Worm (Caenorhabditis elegans) whole organism, L4 larva: ENCODE data around the gene C08G9.1.

ENCODE experiments used
- F44E2.7 ChIP-seq: fragments of 200-800 bp; sonication (Bioruptor generic); IDR thresholded peaks from 2 replicates; pipeline ENCODE4 v2.1.2; 2022; ENCODE audit warnings: missing genetic modification characterization, missing compliant biosample characterization
- R02D3.7 ChIP-seq: fragments of 150-350 bp; sonication (generic microtip); optimal IDR thresholded peaks from 3 replicates; lab custom pipeline; 2014; ENCODE audit warnings: missing biosample characterization, missing genetic modification characterization
- T20F7.1 ChIP-seq: fragments of 200-800 bp; sonication (Bioruptor generic); optimal IDR thresholded peaks from 2 replicates; lab custom pipeline; 2018; ENCODE audit warnings: mild to moderate bottlenecking, missing genetic modification characterization, missing compliant biosample characterization
- T26A8.4 ChIP-seq: fragments of 200-800 bp; sonication (Bioruptor generic); IDR thresholded peaks from 2 replicates; pipeline ENCODE4 v1.3.6; 2022; ENCODE audit warnings: missing genetic modification characterization, missing compliant biosample characterization
- aly-2 ChIP-seq: sonication (generic microtip); optimal IDR thresholded peaks from 2 replicates; lab custom pipeline; 2018; ENCODE audit warnings: missing biosample characterization, missing genetic modification characterization
- ceh-20 ChIP-seq: fragments of 200-800 bp; sonication (Bioruptor generic); IDR thresholded peaks from 2 replicates; pipeline ENCODE4 v1.3.6; 2022; ENCODE audit warnings: missing genetic modification reagents, missing genetic modification characterization, missing compliant biosample characterization
- ceh-32 ChIP-seq: sonication (generic microtip); optimal IDR thresholded peaks from 2 replicates; lab custom pipeline; 2016; ENCODE audit warnings: mild to moderate bottlenecking, missing genetic modification characterization, missing compliant biosample characterization; ENCODE audit not compliant: poor library complexity
- ctbp-1 ChIP-seq: fragments of 200-800 bp; sonication (Bioruptor generic); IDR thresholded peaks from 2 replicates; pipeline ENCODE4 v1.3.6; 2022; ENCODE audit warnings: missing genetic modification reagents, missing genetic modification characterization, missing compliant biosample characterization
- daf-16 ChIP-seq, 3 experiments: sonication (generic microtip); optimal IDR thresholded peaks; 2 replicates each; lab custom pipeline; 2016 to 2017; ENCODE audit warnings: missing genetic modification characterization in 3 of 3, missing genetic modification reagents in 3 of 3, mild to moderate bottlenecking in 2 of 3, missing compliant biosample characterization in 2 of 3, missing biosample characterization in 1 of 3, moderate library complexity in 1 of 3
- daf-19 ChIP-seq: fragments of 200-800 bp; sonication (Bioruptor generic); conservative IDR thresholded peaks from 2 replicates; pipeline ENCODE4 v1.3.6; 2022; ENCODE audit warnings: missing genetic modification characterization, missing compliant biosample characterization
- daf-8 ChIP-seq: fragments of 200-800 bp; sonication (Bioruptor generic); IDR thresholded peaks from 2 replicates; pipeline ENCODE4 v1.3.6; 2022; ENCODE audit warnings: missing genetic modification characterization, missing compliant biosample characterization
- dmd-6 ChIP-seq: fragments of 200-800 bp; sonication (Bioruptor generic); IDR thresholded peaks from 2 replicates; pipeline ENCODE4 v1.3.6; 2022; ENCODE audit warnings: missing genetic modification reagents, missing genetic modification characterization, missing compliant biosample characterization
- duxl-1 ChIP-seq: sonication (generic microtip); optimal IDR thresholded peaks from 2 replicates; lab custom pipeline; 2016; ENCODE audit warnings: mild to moderate bottlenecking, missing genetic modification characterization, moderate library complexity, missing compliant biosample characterization; ENCODE audit not compliant: poor library complexity
- dve-1 ChIP-seq: sonication (generic microtip); optimal IDR thresholded peaks from 2 replicates; lab custom pipeline; 2017; ENCODE audit warnings: antibody characterized with exemption, mild to moderate bottlenecking, missing genetic modification characterization, missing compliant biosample characterization; ENCODE audit not compliant: insufficient read depth
- fkh-10 ChIP-seq: fragments of 150-350 bp; optimal IDR thresholded peaks from 2 replicates; lab custom pipeline; 2014; ENCODE audit warnings: missing biosample characterization, missing genetic modification reagents, missing genetic modification characterization
- fos-1 ChIP-seq: fragments of 150-350 bp; optimal IDR thresholded peaks from 2 replicates; lab custom pipeline; 2014; ENCODE audit warnings: missing biosample characterization, missing genetic modification characterization
- hlh-30 ChIP-seq: sonication (generic microtip); optimal IDR thresholded peaks from 2 replicates; lab custom pipeline; 2017; ENCODE audit warnings: antibody characterized with exemption, mild to moderate bottlenecking, missing genetic modification characterization, missing compliant biosample characterization; ENCODE audit not compliant: insufficient read depth
- hmg-1.1 ChIP-seq: fragments of 200-800 bp; sonication (Bioruptor generic); IDR thresholded peaks from 2 replicates; pipeline ENCODE4 v1.3.6; 2022; ENCODE audit warnings: missing genetic modification reagents, missing genetic modification characterization, missing compliant biosample characterization
- jun-1 ChIP-seq: fragments of 150-350 bp; optimal IDR thresholded peaks from 2 replicates; lab custom pipeline; 2014; ENCODE audit warnings: missing biosample characterization, missing genetic modification reagents, missing genetic modification characterization
- lim-7 ChIP-seq: fragments of 200-800 bp; sonication (Bioruptor generic); IDR thresholded peaks from 2 replicates; pipeline ENCODE4 v1.3.6; 2022; ENCODE audit warnings: missing genetic modification characterization, missing compliant biosample characterization
- lin-38 ChIP-seq: fragments of 200-800 bp; sonication (Bioruptor generic); IDR thresholded peaks from 2 replicates; pipeline ENCODE4 v1.3.6; 2022; ENCODE audit warnings: missing genetic modification reagents, missing genetic modification characterization, missing compliant biosample characterization
- lin-39 ChIP-seq: fragments of 150-350 bp; optimal IDR thresholded peaks from 2 replicates; lab custom pipeline; 2014; ENCODE audit warnings: missing biosample characterization, missing genetic modification reagents, missing genetic modification characterization
- lir-3 ChIP-seq: sonication (generic microtip); optimal IDR thresholded peaks from 2 replicates; lab custom pipeline; 2016; ENCODE audit warnings: mild to moderate bottlenecking, missing genetic modification characterization, missing compliant biosample characterization
- lsy-2 ChIP-seq, 2 experiments: fragments of 150-350 bp in 1 of 2; sonication (generic microtip) in 1 of 2; optimal IDR thresholded peaks; 2 replicates each; lab custom pipeline; 2014 to 2017; ENCODE audit warnings: missing biosample characterization in 2 of 2, missing genetic modification characterization in 2 of 2
- madf-5 ChIP-seq, 2 experiments: fragments of 200-800 bp; sonication (Bioruptor generic); IDR thresholded peaks; 2 replicates each; pipeline ENCODE4 v1.3.6; 2022; ENCODE audit warnings: missing compliant biosample characterization in 2 of 2, missing genetic modification characterization in 2 of 2
- mep-1 ChIP-seq: fragments of 150-350 bp; sonication (generic microtip); optimal IDR thresholded peaks from 3 replicates; lab custom pipeline; 2014; ENCODE audit warnings: missing biosample characterization, missing genetic modification characterization
- mxl-3 ChIP-seq: fragments of 200-800 bp; sonication (Bioruptor generic); optimal IDR thresholded peaks from 2 replicates; lab custom pipeline; 2018; ENCODE audit warnings: mild to moderate bottlenecking, missing genetic modification characterization, missing compliant biosample characterization
- nhr-102 ChIP-seq: sonication (generic microtip); optimal IDR thresholded peaks from 2 replicates; lab custom pipeline; 2016; ENCODE audit warnings: mild to moderate bottlenecking, missing genetic modification characterization, moderate library complexity, missing compliant biosample characterization
- nhr-11 ChIP-seq: fragments of 150-350 bp; optimal IDR thresholded peaks from 2 replicates; lab custom pipeline; 2014; ENCODE audit warnings: missing biosample characterization, missing genetic modification characterization
- nhr-25 ChIP-seq: sonication (generic microtip); optimal IDR thresholded peaks from 2 replicates; lab custom pipeline; 2017; ENCODE audit warnings: missing genetic modification characterization, mild to moderate bottlenecking, missing compliant biosample characterization, antibody characterized with exemption, moderate library complexity, borderline replicate concordance; ENCODE audit not compliant: insufficient read depth
- nhr-28 ChIP-seq: fragments of 150-350 bp; optimal IDR thresholded peaks from 2 replicates; lab custom pipeline; 2014; ENCODE audit warnings: missing biosample characterization, missing genetic modification characterization
- nhr-42 ChIP-seq: fragments of 200-800 bp; sonication (Bioruptor generic); IDR thresholded peaks from 2 replicates; pipeline ENCODE4 v1.3.6; 2022; ENCODE audit warnings: missing genetic modification characterization, missing compliant biosample characterization
- pha-4 ChIP-seq, 2 experiments: fragments of 150-350 bp in 1 of 2; fragments of 200-800 bp in 1 of 2; sonication (Bioruptor generic) in 1 of 2; IDR thresholded peaks in 1 of 2; optimal IDR thresholded peaks in 1 of 2; 2 replicates each; pipeline versions ENCODE4 v1.3.6 to Lab custom; 2014 to 2022; ENCODE audit warnings: missing genetic modification characterization in 2 of 2, missing genetic modification reagents in 2 of 2, missing biosample characterization in 1 of 2, missing compliant biosample characterization in 1 of 2
- php-3 ChIP-seq: fragments of 200-800 bp; sonication (Bioruptor generic); IDR thresholded peaks from 2 replicates; pipeline ENCODE4 v1.3.6; 2022; ENCODE audit warnings: missing genetic modification reagents, missing genetic modification characterization, missing compliant biosample characterization
- pqm-1 ChIP-seq: sonication (generic microtip); optimal IDR thresholded peaks from 2 replicates; lab custom pipeline; 2017; ENCODE audit warnings: missing biosample characterization, missing genetic modification characterization
- rbr-2 ChIP-seq: sonication (generic microtip); optimal IDR thresholded peaks from 2 replicates; lab custom pipeline; 2016; ENCODE audit warnings: missing genotype, missing genetic modification characterization, missing compliant biosample characterization
- set-16 ChIP-seq: fragments of 200-800 bp; sonication (Bioruptor generic); IDR thresholded peaks from 2 replicates; pipeline ENCODE4 v1.3.6; 2022; ENCODE audit warnings: missing genetic modification reagents, missing genetic modification characterization, missing compliant biosample characterization
- snpc-1.2 ChIP-seq: fragments of 200-800 bp; sonication (Bioruptor generic); IDR thresholded peaks from 2 replicates; pipeline ENCODE4 v1.3.6; 2022; ENCODE audit warnings: missing genetic modification reagents, missing genetic modification characterization, missing compliant biosample characterization
- spr-1 ChIP-seq: sonication (generic microtip); optimal IDR thresholded peaks from 2 replicates; lab custom pipeline; 2016; ENCODE audit warnings: mild to moderate bottlenecking, missing genetic modification characterization, missing compliant biosample characterization
- spr-3 ChIP-seq: fragments of 200-800 bp; sonication (Bioruptor generic); optimal IDR thresholded peaks from 2 replicates; lab custom pipeline; 2018; ENCODE audit warnings: mild to moderate bottlenecking, missing genetic modification characterization, missing compliant biosample characterization
- unc-130 ChIP-seq: sonication (generic microtip); optimal IDR thresholded peaks from 2 replicates; lab custom pipeline; 2016; ENCODE audit warnings: missing genetic modification reagents, missing genetic modification characterization, missing compliant biosample characterization
- unc-39 ChIP-seq: sonication (generic microtip); optimal IDR thresholded peaks from 2 replicates; lab custom pipeline; 2017; ENCODE audit warnings: missing biosample characterization, missing genetic modification characterization
- zag-1 ChIP-seq: fragments of 150-350 bp; optimal IDR thresholded peaks from 2 replicates; lab custom pipeline; 2014; ENCODE audit warnings: missing biosample characterization, missing genetic modification characterization
- zfp-2 ChIP-seq: sonication (generic microtip); optimal IDR thresholded peaks from 2 replicates; lab custom pipeline; 2016; ENCODE audit warnings: mild to moderate bottlenecking, missing genetic modification characterization, missing compliant biosample characterization
- ztf-7 ChIP-seq: fragments of 150-350 bp; optimal IDR thresholded peaks from 2 replicates; lab custom pipeline; 2014; ENCODE audit warnings: missing biosample characterization, missing genetic modification characterization

C08G9.1 gene

DNA sequence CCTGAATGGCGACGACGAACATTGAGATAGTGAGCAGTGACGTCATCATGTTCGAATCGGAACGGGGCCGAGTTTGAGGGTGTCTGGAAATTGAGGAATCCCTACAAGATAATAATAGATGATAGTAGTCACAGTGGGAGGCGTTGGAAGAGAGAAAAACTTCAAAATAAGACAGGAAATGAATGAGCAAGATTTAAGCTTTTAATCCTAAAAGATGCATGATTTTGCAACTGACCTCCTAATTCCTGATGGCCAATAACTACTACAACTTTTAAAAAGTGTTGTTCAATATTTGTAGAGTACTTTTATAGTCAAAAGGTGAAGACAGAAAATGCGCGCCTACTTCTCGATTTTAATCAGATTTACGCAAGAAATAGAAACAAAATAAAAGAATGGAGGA is 39.8 kb downstream of the C08G9.1 start, which contains the start of gene flp-13:
Gene flp-13 (minus strand): TSS at position 101 of the 400 bp plus-strand sequence.
- TF ChIP-seq ctbp-1 (GFP tag; lab: Robert Waterston, UW) (no peak), fos-1 (no peak)

DNA sequence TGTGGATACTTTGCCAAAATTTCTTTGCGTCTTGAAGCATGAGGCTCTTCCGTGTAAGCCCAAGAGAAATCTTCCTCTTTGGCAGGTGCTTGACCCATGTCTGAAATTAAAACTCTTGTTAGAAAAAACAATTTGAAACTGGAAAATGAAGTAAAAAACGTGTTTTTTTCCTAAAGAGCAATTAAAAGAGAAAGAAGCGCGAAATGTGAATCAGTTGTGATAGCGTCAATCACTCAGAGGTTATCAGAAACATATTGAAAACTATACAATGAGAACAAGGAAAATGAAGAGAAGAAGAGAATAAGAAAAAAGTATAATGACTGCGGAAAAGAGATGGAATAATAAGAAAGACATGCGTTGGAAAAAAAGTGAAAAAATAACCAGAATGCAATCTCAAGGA is 48.2 kb downstream of the C08G9.1 start, which contains the start of gene F33D4.4:
Gene F33D4.4 (minus strand): TSS at position 101 of the 400 bp plus-strand sequence.
- no peak for TF ChIP-seq pqm-1 (tag; lab: Kevin White, UChicago)
- TF ChIP-seq dmd-6 (GFP tag; lab: Robert Waterston, UW) = 0 out of 2 replicates have a peak, but pooled peaks have one; percentile 12
- no peak for TF ChIP-seq rbr-2
- TF ChIP-seq T26A8.4 (GFP tag; lab: Robert Waterston, UW) = no peak
- TF ChIP-seq daf-8 (GFP tag; lab: Robert Waterston, UW) = no peak
- TF ChIP-seq nhr-28 (tag; lab: Kevin White, UChicago) = peak; percentile 55

DNA sequence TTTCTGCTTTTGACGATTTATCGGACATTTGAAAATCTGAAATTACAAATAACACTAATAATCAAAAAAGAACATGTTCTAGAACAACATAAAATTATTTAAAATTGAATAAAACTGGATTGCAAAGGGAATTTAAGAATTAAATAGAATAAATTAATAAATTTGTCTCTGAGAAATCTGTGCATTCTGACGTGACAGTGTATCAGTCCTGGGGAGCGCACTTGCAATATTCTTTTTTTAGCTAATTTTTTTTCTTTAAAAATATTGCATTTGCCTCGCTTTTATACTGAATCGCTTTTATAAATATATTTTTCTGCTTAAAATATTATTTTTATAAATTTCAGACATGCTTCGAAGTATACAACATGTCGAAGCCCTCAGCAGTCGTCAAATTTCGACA is 51.1 kb downstream of the C08G9.1 start, which contains the start of the genes mrpl-1, emc-6 and mrps-24:
Gene mrpl-1 (minus strand): TSS at position 1 of the 400 bp plus-strand sequence.
Gene emc-6 (minus strand): TSS at position 36 of the 400 bp plus-strand sequence.
Gene mrps-24 (plus strand): TSS at position 345 of the 400 bp plus-strand sequence.
- TF ChIP-seq hlh-30 (peak; percentile 24), nhr-25 (tag; lab: Kevin White, UChicago) (no peak), snpc-1.2 (GFP tag; lab: Robert Waterston, UW) (0 out of 2 replicates have a peak, but pooled peaks have one; percentile 25), lsy-2 (tag; optimal IDR thresholded peaks at IDR 0.05; lab: Kevin White, UChicago) (peak in 1 of 2 experiments; percentile 84), R02D3.7 (tag; lab: Kevin White, UChicago) (no peak), duxl-1 (tag; lab: Kevin White, UChicago) (no peak), T26A8.4 (GFP tag; lab: Robert Waterston, UW) (no peak), rbr-2 (peak; percentile 38), F44E2.7 (GFP tag; lab: Robert Waterston, UW) (no peak), lin-38 (GFP tag; lab: Robert Waterston, UW) (peak; percentile 97), nhr-42 (GFP tag; lab: Robert Waterston, UW) (no peak), daf-8 (GFP tag; lab: Robert Waterston, UW) (no peak), set-16 (no peak), unc-130 (GFP tag; lab: Kevin White, UChicago) (peak; percentile 10), ztf-7 (tag; lab: Kevin White, UChicago) (peak; percentile 28), madf-5 (GFP tag; IDR thresholded peaks at IDR 0.05; lab: Robert Waterston, UW) (no peak), daf-16 (GFP tag; optimal IDR thresholded peaks at IDR 0.05; lab: Kevin White, UChicago) (no peak), daf-16 (tag; optimal IDR thresholded peaks at IDR 0.05; lab: Kevin White, UChicago) (peak; percentile 34), dve-1 (tag; lab: Kevin White, UChicago) (peak; percentile 44), ceh-32 (tag; lab: Kevin White, UChicago) (no peak), lir-3 (tag; lab: Kevin White, UChicago) (no peak), jun-1 (tag; lab: Kevin White, UChicago) (no peak), mep-1 (tag; lab: Kevin White, UChicago) (peak; percentile 69), zag-1 (no peak), fkh-10 (no peak), lin-39 (tag; lab: Kevin White, UChicago) (no peak), spr-3 (GFP tag; lab: Kevin White, UChicago) (no peak), nhr-11 (tag; lab: Kevin White, UChicago) (no peak), mxl-3 (GFP tag; lab: Kevin White, UChicago) (no peak), spr-1 (tag; lab: Kevin White, UChicago) (no peak), daf-19 (no peak), aly-2 (tag; lab: Kevin White, UChicago) (no peak), php-3 (GFP tag; lab: Robert Waterston, UW) (no peak), nhr-102 (tag; lab: Kevin White, UChicago) (peak; percentile 37), hmg-1.1 (GFP tag; lab: Robert Waterston, UW) (no peak), lim-7 (GFP tag; lab: Robert Waterston, UW) (no peak), T20F7.1 (peak; percentile 78), ctbp-1 (GFP tag; lab: Robert Waterston, UW) (no peak), ceh-20 (GFP tag; lab: Robert Waterston, UW) (no peak), unc-39 (tag; lab: Kevin White, UChicago) (no peak), zfp-2 (tag; lab: Kevin White, UChicago) (no peak), pha-4 (GFP tag; IDR thresholded peaks at IDR 0.05; lab: Robert Waterston, UW) (no peak), pha-4 (tag; optimal IDR thresholded peaks at IDR 0.05; lab: Kevin White, UChicago) (peak; percentile 53)
